Worm (Caenorhabditis elegans) whole organism, midembryonic: Measurements from ENCODE around the gene ceh-27.

Experiments used
- T22C8.4 ChIP-seq: fragments of 200-800 bp; sonication (Bioruptor generic); IDR thresholded peaks from 2 replicates; pipeline ENCODE4 v1.3.6; 2022; ENCODE audit warnings: missing genetic modification characterization, missing compliant biosample characterization
- cog-1 ChIP-seq: sonication (generic microtip); optimal IDR thresholded peaks from 2 replicates; lab custom pipeline; 2016; ENCODE audit warnings: missing genetic modification characterization, missing compliant biosample characterization
- flt-1 ChIP-seq: fragments of 200-800 bp; sonication (Bioruptor generic); IDR thresholded peaks from 2 replicates; pipeline ENCODE4 v1.3.6; 2022; ENCODE audit warnings: missing genetic modification characterization, missing compliant biosample characterization
- klf-2 ChIP-seq: fragments of 200-800 bp; sonication (Bioruptor generic); conservative IDR thresholded peaks from 2 replicates; pipeline ENCODE4 v1.3.6; 2022; ENCODE audit warnings: missing genetic modification reagents, missing genetic modification characterization, missing compliant biosample characterization
- med-1 ChIP-seq: sonication (generic microtip); optimal IDR thresholded peaks from 2 replicates; lab custom pipeline; 2017; ENCODE audit warnings: missing genetic modification characterization, mild to moderate bottlenecking, missing compliant biosample characterization, antibody characterized with exemption, missing genetic modification reagents; ENCODE audit not compliant: insufficient read depth
- ref-1 ChIP-seq: fragments of 200-800 bp; sonication (Bioruptor generic); conservative IDR thresholded peaks from 2 replicates; pipeline ENCODE4 v1.3.6; 2022; ENCODE audit warnings: missing genetic modification reagents, missing genetic modification characterization, missing compliant biosample characterization
- tab-1 ChIP-seq: fragments of 200-800 bp; sonication (Bioruptor generic); IDR thresholded peaks from 2 replicates; pipeline ENCODE4 v1.3.6; 2022; ENCODE audit warnings: missing genetic modification characterization, missing compliant biosample characterization
- ztf-23 ChIP-seq: fragments of 200-800 bp; sonication (Bioruptor generic); IDR thresholded peaks from 2 replicates; pipeline ENCODE4 v1.3.6; 2022; ENCODE audit warnings: missing genetic modification reagents, missing genetic modification characterization, missing compliant biosample characterization
- ztf-29 ChIP-seq: fragments of 200-800 bp; sonication (Bioruptor generic); IDR thresholded peaks from 2 replicates; pipeline ENCODE4 v1.3.6; 2022; ENCODE audit warnings: missing genetic modification reagents, missing genetic modification characterization, missing compliant biosample characterization

ceh-27 gene

DNA sequence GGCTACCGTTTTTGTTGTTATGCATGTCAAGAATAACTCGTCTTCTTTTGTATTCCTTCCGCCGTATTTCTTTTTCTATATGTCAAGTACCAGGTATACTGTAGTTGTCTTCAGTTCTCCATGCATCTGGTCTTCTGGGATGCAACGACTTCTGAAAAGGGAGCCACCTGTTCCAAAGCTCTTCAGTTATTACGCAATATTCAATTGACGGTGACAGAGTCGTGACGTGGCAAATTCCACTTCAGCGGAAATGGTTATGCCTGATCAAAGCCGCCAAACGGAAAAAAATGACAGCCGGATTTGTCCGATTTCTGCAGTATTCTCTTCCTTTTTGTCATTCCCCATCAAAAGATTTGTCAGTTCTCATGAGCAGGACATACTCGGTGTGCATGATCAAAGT lies 8.4 kb downstream of the ceh-27 start:
- TF ChIP-seq ztf-23 (GFP tag; lab: Robert Waterston, UW) (no peak), flt-1 (no peak), med-1 (GFP tag; lab: Kevin White, UChicago) (no peak), klf-2 (GFP tag; lab: Robert Waterston, UW) (no peak), ztf-29 (no peak), ref-1 (GFP tag; lab: Robert Waterston, UW) (no peak), cog-1 (tag; lab: Kevin White, UChicago) (no peak), T22C8.4 (no peak), tab-1 (GFP tag; lab: Robert Waterston, UW) (no peak)

DNA sequence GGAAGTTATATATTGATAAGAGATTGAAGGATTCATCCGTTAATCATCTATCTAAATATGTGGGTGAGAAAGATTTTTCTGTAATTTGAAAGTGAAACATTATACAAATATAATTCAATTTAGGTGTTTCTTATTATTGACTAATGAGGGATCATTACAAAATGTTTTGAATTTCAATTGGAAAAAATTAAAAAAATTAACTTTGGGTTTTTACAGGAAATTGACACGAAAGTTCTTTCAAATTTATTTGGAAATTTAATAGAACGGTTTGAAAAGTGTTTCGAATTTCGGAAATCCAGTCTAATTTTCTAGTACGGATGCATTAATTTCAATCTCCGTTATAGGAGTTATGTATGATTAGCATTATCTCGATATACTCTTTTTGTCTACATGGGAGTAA lies 11.8 kb downstream of the ceh-27 start:
- no peak for TF ChIP-seq klf-2 (GFP tag; lab: Robert Waterston, UW)
- TF ChIP-seq tab-1 (GFP tag; lab: Robert Waterston, UW) = no peak
- no peak for TF ChIP-seq T22C8.4
- TF ChIP-seq ref-1 (GFP tag; lab: Robert Waterston, UW) = no peak

- TF ChIP-seq ztf-23 (GFP tag; lab: Robert Waterston, UW) (no peak), flt-1 (no peak), cog-1 (tag; lab: Kevin White, UChicago) (no peak), ztf-29 (no peak), ref-1 (GFP tag; lab: Robert Waterston, UW) (no peak), T22C8.4 (no peak), med-1 (GFP tag; lab: Kevin White, UChicago) (no peak), tab-1 (GFP tag; lab: Robert Waterston, UW) (no peak), klf-2 (GFP tag; lab: Robert Waterston, UW) (no peak)
These were observed 14.2 kb downstream of the ceh-27 start, which contains the start of gene zip-10 for ce11 chrV:11650720-11651119. zip-10 (minus strand) TSS chrV:11650762.

ce11 chrV:11649254-11649653 lies 15.6 kb downstream of the ceh-27 start:
- TF ChIP-seq ztf-23 (GFP tag; lab: Robert Waterston, UW) = no peak
- no peak for TF ChIP-seq ztf-29
- TF ChIP-seq ref-1 (GFP tag; lab: Robert Waterston, UW) = no peak
- TF ChIP-seq med-1 (GFP tag; lab: Kevin White, UChicago) = no peak
- TF ChIP-seq cog-1 (tag; lab: Kevin White, UChicago) = no peak
- no peak for TF ChIP-seq T22C8.4

DNA sequence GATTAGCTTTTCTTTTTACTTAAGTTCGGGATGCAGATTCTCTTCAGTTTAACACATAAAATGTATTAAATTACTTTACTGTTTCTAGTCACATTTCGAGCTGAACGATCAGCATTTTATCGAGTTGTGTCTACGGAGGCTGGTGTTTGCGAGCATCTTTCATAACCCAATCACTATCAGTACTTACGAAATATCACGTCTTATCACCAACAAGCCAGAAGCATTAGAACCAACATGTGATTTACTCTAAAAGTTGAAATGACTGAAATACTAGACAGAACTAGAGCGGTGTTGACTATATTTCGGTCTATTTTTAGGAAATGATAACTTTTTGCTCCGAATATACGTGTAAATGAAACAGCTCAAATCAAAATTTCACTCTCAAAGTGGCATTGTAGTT lies 16.5 kb downstream of the ceh-27 start:
- TF ChIP-seq ztf-23 (GFP tag; lab: Robert Waterston, UW) (no peak), cog-1 (tag; lab: Kevin White, UChicago) (no peak), T22C8.4 (no peak), ztf-29 (no peak), tab-1 (GFP tag; lab: Robert Waterston, UW) (no peak), med-1 (GFP tag; lab: Kevin White, UChicago) (no peak), klf-2 (GFP tag; lab: Robert Waterston, UW) (no peak), flt-1 (no peak), ref-1 (GFP tag; lab: Robert Waterston, UW) (no peak)

DNA sequence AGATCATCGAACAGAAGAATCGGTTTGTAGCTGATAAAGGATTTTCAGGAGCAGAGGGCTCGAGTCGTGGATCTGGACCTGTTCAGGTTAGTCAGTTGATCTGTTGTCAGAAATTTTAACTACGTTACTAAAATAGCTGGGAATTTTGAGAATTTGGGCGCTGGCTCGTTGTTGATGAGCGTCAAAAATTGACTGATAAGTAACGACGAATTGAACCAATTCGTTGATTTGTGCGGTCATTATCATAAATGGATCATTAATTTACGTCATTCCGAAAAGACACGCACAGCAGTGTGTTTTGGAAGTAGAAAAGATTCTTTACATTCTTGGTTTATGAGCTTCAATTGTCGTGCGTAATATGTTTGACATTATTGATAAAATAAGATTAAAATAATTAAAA lies 17.1 kb downstream of the ceh-27 start:
- TF ChIP-seq cog-1 (tag; lab: Kevin White, UChicago) (no peak), ref-1 (GFP tag; lab: Robert Waterston, UW) (no peak), flt-1 (no peak), T22C8.4 (no peak), klf-2 (GFP tag; lab: Robert Waterston, UW) (no peak), tab-1 (GFP tag; lab: Robert Waterston, UW) (no peak), ztf-29 (no peak), med-1 (GFP tag; lab: Kevin White, UChicago) (no peak), ztf-23 (GFP tag; lab: Robert Waterston, UW) (no peak)

DNA sequence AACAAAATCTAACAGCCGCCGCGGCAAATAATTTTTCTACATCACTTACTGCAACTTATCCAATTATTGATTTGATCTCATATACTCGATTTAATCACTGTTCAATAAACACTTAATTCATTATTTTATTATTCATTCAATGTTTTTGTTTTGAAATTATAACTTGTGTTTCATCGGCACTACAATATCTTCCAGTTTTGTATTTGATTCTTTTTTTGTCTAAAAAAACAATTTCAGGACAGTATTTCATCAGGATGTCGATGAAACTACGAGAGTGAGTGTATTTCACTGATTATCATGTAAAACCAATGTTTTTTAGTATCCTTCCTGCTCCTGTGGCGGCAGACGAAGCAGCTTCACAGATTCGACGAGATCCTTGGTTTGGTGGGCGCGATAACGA lies 19.7 kb downstream of the ceh-27 start, which contains the start of gene skp-1:
TSS of gene skp-1 (plus strand) at position 238 of the 400 bp plus-strand sequence.
- no peak for TF ChIP-seq cog-1 (tag; lab: Kevin White, UChicago)
- TF ChIP-seq flt-1 = no peak
- TF ChIP-seq ztf-29 = no peak
- TF ChIP-seq ztf-23 (GFP tag; lab: Robert Waterston, UW) = no peak
- TF ChIP-seq T22C8.4 = no peak
- no peak for TF ChIP-seq tab-1 (GFP tag; lab: Robert Waterston, UW)
- TF ChIP-seq ref-1 (GFP tag; lab: Robert Waterston, UW) = no peak
- no peak for TF ChIP-seq klf-2 (GFP tag; lab: Robert Waterston, UW)
- TF ChIP-seq med-1 (GFP tag; lab: Kevin White, UChicago) = no peak

ce11 chrV:11644166-11644565 lies 20.7 kb downstream of the ceh-27 start, which contains the start of gene bir-1:
bir-1 (plus strand) TSS chrV:11644477.
- TF ChIP-seq ztf-23 (GFP tag; lab: Robert Waterston, UW) (peak; percentile 69; the same call in 1 of the 2 replicates), ztf-29 (no peak), klf-2 (GFP tag; lab: Robert Waterston, UW) (no peak), ref-1 (GFP tag; lab: Robert Waterston, UW) (peak; percentile 57; the same call in 1 of the 2 replicates), T22C8.4 (peak; percentile 76), cog-1 (tag; lab: Kevin White, UChicago) (peak; percentile 11), tab-1 (GFP tag; lab: Robert Waterston, UW) (no peak), med-1 (GFP tag; lab: Kevin White, UChicago) (no peak), flt-1 (no peak)

DNA sequence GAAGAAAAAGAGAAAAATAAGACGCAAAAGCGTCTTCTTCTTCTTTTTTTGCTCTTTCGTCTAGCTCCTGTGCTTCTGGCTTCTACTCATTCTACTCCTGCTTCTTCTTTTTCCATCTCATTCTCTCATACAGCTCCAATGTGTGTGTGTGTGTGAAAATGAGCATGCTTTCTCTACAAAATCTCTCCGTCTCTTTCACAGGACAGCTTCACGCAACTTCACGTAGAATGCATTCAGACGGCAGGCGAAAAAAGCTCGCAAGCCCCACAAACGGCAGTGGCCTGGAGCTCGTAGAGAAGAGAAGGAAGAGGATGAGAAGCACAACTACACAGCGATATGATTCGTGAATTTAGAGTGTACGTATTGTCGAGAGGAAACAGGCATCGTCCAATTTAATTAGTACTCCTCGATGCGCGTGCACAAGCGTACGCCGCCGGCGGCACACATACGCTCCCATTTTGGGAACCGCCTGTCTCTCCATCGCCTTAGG lies 23.6 kb downstream of the ceh-27 start:
- TF ChIP-seq ref-1 (GFP tag; lab: Robert Waterston, UW) = no peak
- no peak for TF ChIP-seq med-1 (GFP tag; lab: Kevin White, UChicago)
- no peak for TF ChIP-seq T22C8.4
- TF ChIP-seq ztf-23 (GFP tag; lab: Robert Waterston, UW) = no peak

DNA sequence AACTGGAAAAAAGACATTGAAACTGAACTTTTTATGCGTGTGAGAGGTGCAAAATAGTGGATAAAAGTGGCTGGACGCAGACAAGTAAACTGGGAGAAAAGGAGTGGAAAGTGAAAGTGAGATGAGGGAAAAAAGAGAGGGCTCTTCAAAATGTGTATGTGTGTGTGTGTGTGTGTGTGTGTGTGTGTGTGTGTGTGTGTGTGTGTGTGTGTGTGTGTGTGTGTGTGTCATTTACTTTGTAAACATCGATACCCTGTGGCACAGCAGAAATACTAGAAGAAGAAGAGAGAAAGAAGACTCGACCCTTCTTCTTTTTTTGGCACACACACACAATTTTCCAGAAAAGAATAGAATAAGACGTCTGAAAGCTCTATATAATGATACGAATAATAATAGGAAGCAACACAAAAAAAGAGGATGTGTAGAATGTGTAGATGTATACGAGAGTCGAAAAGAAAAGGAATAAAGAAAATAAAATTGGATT lies 26.2 kb downstream of the ceh-27 start:
- no peak for TF ChIP-seq flt-1
- 0 out of 2 replicates have a peak, but pooled peaks have one; percentile 27 for TF ChIP-seq ztf-23 (GFP tag; lab: Robert Waterston, UW)
